Worm (Caenorhabditis elegans): ENCODE measurements around the gene C23H5.8.

DNA sequence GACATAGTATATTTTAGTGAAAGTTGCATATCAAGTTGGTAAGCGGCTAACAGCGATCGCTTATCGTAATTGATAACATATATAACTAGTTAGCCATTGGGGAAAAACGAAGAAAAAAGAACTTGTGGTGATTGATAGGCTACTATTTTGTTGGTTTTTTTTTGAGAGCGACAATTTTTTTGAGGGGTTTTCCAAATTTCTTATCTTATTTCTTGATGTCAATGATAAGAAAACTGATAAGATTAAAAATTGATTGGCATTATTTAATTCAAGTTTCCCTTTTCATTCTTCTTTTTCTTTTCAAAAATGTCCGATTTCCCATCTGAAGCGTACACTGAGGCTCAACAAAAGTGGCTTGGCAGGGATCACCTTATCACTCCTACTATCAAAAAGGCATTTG, 17.5 kb upstream of the C23H5.8 start, which contains the start of gene prmt-6:
- no peak for TF ChIP-seq egrh-3 (GFP tag; IDR thresholded peaks at IDR 0.05)
- TF ChIP-seq madf-10 (tag; optimal IDR thresholded peaks at IDR 0.05), result no peak
- TF ChIP-seq unc-62 (GFP tag; optimal IDR thresholded peaks at IDR 0.05), result no peak
- TF ChIP-seq nhr-120 (GFP tag; IDR thresholded peaks at IDR 0.05), result no peak
- TF ChIP-seq F49E8.2 (tag; optimal IDR thresholded peaks at IDR 0.05; ENCODE audit: insufficient read depth), result no peak
- peak; percentile 60 for TF ChIP-seq nhr-80 (tag; optimal IDR thresholded peaks at IDR 0.05)
- TF ChIP-seq snpc-4 (GFP tag; optimal IDR thresholded peaks at IDR 0.05), result no peak
- no peak for TF ChIP-seq snpc-4 (tag; optimal IDR thresholded peaks at IDR 0.05)
- no peak for TF ChIP-seq rcor-1 (GFP tag; IDR thresholded peaks at IDR 0.05)
- no peak for TF ChIP-seq T26A5.8 (tag; optimal IDR thresholded peaks at IDR 0.05)
- no peak for TF ChIP-seq tbx-9 (tag; optimal IDR thresholded peaks at IDR 0.05; ENCODE audit: borderline replicate concordance)
- TF ChIP-seq ceh-79 (tag; optimal IDR thresholded peaks at IDR 0.05), result no peak
- TF ChIP-seq efl-1 (GFP tag; optimal IDR thresholded peaks at IDR 0.05), result no peak
